Fruit fly (Drosophila melanogaster): ENCODE measurements around the gene CG42750.

CG42750 gene

dm6 chr2L:18319577-18320316, 44.2 kb upstream of the CG42750 start, which contains the start of gene Fas3 (continued):
- TF ChIP-seq CG12769 (tag; optimal IDR thresholded peaks at IDR 0.05), result peak; percentile 82
- TF ChIP-seq Xbp1 (GFP tag; optimal IDR thresholded peaks at IDR 0.05), result no peak
- TF ChIP-seq crc (GFP tag; optimal IDR thresholded peaks at IDR 0.05), result no peak
- TF ChIP-seq CG14050 (GFP tag; IDR thresholded peaks at IDR 0.05), result no peak
- peak; percentile 3 for TF ChIP-seq CG17568 (GFP tag; optimal IDR thresholded peaks at IDR 0.05)
- peak; percentile 25 for TF ChIP-seq ash1 (GFP tag; optimal IDR thresholded peaks at IDR 0.05)
- TF ChIP-seq amos (GFP tag; IDR thresholded peaks at IDR 0.05; ENCODE audit: partially characterized antibody), result peak; percentile 41; the same call in 1 of the 2 replicates
- no peak for TF ChIP-seq Elba2 (GFP tag; optimal IDR thresholded peaks at IDR 0.05)
- no peak for TF ChIP-seq yki (optimal IDR thresholded peaks at IDR 0.05)
- TF ChIP-seq bab2 (GFP tag; optimal IDR thresholded peaks at IDR 0.05), result no peak
- TF ChIP-seq CG34422 (GFP tag; IDR thresholded peaks at IDR 0.05), result no peak
- TF ChIP-seq row (GFP tag; IDR thresholded peaks at IDR 0.05), result no peak; the same call in 2 of the 3 replicates
- peak; percentile 25 for TF ChIP-seq schlank (tag; optimal IDR thresholded peaks at IDR 0.05)
- no peak for TF ChIP-seq repo (GFP tag; optimal IDR thresholded peaks at IDR 0.05)
- no peak for TF ChIP-seq Doc3 (GFP tag; IDR thresholded peaks at IDR 0.05; ENCODE audit: partially characterized antibody)
- TF ChIP-seq peb (GFP tag; IDR thresholded peaks at IDR 0.05), result no peak
- 0 out of 2 replicates have a peak, but pooled peaks have one; percentile 33 for TF ChIP-seq CG32532 (GFP tag; IDR thresholded peaks at IDR 0.05)
- TF ChIP-seq CG11247 (GFP tag; IDR thresholded peaks at IDR 0.05), result no peak
- no peak for TF ChIP-seq slp2 (GFP tag; optimal IDR thresholded peaks at IDR 0.05)
- peak; percentile 33; the same call in 1 of the 3 replicates for TF ChIP-seq otp (GFP tag; IDR thresholded peaks at IDR 0.05)
- TF ChIP-seq ara (GFP tag; IDR thresholded peaks at IDR 0.05), result no peak
- no peak for TF ChIP-seq CG7839 (tag; optimal IDR thresholded peaks at IDR 0.05)
- TF ChIP-seq CG33557 (GFP tag; optimal IDR thresholded peaks at IDR 0.05), result peak; percentile 8
- TF ChIP-seq shn (GFP tag; optimal IDR thresholded peaks at IDR 0.05), result peak; percentile 4
- TF ChIP-seq Lpt (GFP tag; optimal IDR thresholded peaks at IDR 0.05), result no peak
- TF ChIP-seq Drgx (GFP tag; IDR thresholded peaks at IDR 0.05), result peak; percentile 46; the same call in 1 of the 2 replicates
- no peak for TF ChIP-seq HLH54F (GFP tag; optimal IDR thresholded peaks at IDR 0.05)
- no peak for TF ChIP-seq CG1233 (GFP tag; optimal IDR thresholded peaks at IDR 0.05)
- no peak for TF ChIP-seq CG18011 (GFP tag; optimal IDR thresholded peaks at IDR 0.05)
- no peak for TF ChIP-seq dan (GFP tag; IDR thresholded peaks at IDR 0.05)
- peak; percentile 8 for TF ChIP-seq CG17385 (GFP tag; optimal IDR thresholded peaks at IDR 0.05)
- TF ChIP-seq CG8478 (optimal IDR thresholded peaks at IDR 0.05), result no peak
- TF ChIP-seq zen (tag; optimal IDR thresholded peaks at IDR 0.05), result no peak
- no peak for TF ChIP-seq CG7372 (GFP tag; IDR thresholded peaks at IDR 0.05)
- TF ChIP-seq CG10267 (tag; optimal IDR thresholded peaks at IDR 0.05), result no peak
- no peak for TF ChIP-seq CG13424 (tag; optimal IDR thresholded peaks at IDR 0.05)
- no peak for TF ChIP-seq CG10565 (GFP tag; optimal IDR thresholded peaks at IDR 0.05)
- peak; percentile 44 for TF ChIP-seq CG4424 (GFP tag; optimal IDR thresholded peaks at IDR 0.05)
- no peak for TF ChIP-seq CG4820 (GFP tag; optimal IDR thresholded peaks at IDR 0.05)
- TF ChIP-seq zen2 (GFP tag; IDR thresholded peaks at IDR 0.05; ENCODE audit: partially characterized antibody), result peak; percentile 31; the same call in 1 of the 3 replicates
- TF ChIP-seq knrl (GFP tag; IDR thresholded peaks at IDR 0.05; ENCODE audit: partially characterized antibody), result peak; percentile 46; the same call in 2 of the 3 replicates
- no peak for TF ChIP-seq CG10654 (GFP tag; optimal IDR thresholded peaks at IDR 0.05)
- no peak for TF ChIP-seq CkIIα-i1 (GFP tag; IDR thresholded peaks at IDR 0.05)
- no peak for TF ChIP-seq Hmx (GFP tag; optimal IDR thresholded peaks at IDR 0.05)
- TF ChIP-seq Trl (optimal IDR thresholded peaks at IDR 0.05), result no peak
- TF ChIP-seq Trl (GFP tag; optimal IDR thresholded peaks at IDR 0.05), result peak; percentile 25
- TF ChIP-seq CG14014 (GFP tag; IDR thresholded peaks at IDR 0.05), result no peak; the same call in 1 of the 2 replicates
- TF ChIP-seq Bdp1 (GFP tag; optimal IDR thresholded peaks at IDR 0.05), result no peak
- no peak for TF ChIP-seq CG3838 (GFP tag; optimal IDR thresholded peaks at IDR 0.05)
- peak; percentile 47 for TF ChIP-seq HmgZ (tag; optimal IDR thresholded peaks at IDR 0.05)
- peak; percentile 9; the same call in 1 of the 2 replicates for TF ChIP-seq lmd (GFP tag; IDR thresholded peaks at IDR 0.05)

Measured in whole organism, embryonic.